Worm (Caenorhabditis elegans) whole organism, L1 larva: Measurements from ENCODE around the gene ncl-1.

Experiments
- C04F5.9 ChIP-seq: sonication (generic microtip); optimal IDR thresholded peaks from 2 replicates; lab custom pipeline; 2016; ENCODE audit warnings: missing genetic modification characterization, missing compliant biosample characterization
- C34B4.2 ChIP-seq: sonication (generic microtip); optimal IDR thresholded peaks from 2 replicates; lab custom pipeline; 2017; ENCODE audit warnings: mild to moderate bottlenecking, missing genetic modification characterization, missing compliant biosample characterization
- F16B12.6 ChIP-seq: fragments of 150-350 bp; optimal IDR thresholded peaks from 2 replicates; lab custom pipeline; 2014; ENCODE audit warnings: missing biosample characterization, missing genetic modification characterization
- ama-1 ChIP-seq: fragments of 150-350 bp; optimal IDR thresholded peaks from 2 replicates; lab custom pipeline; 2014
- blmp-1 ChIP-seq: fragments of 150-350 bp; optimal IDR thresholded peaks from 2 replicates; lab custom pipeline; 2014; ENCODE audit warnings: missing biosample characterization, missing genetic modification characterization
- ceh-63 ChIP-seq: fragments of 200-800 bp; sonication (Bioruptor generic); optimal IDR thresholded peaks from 2 replicates; lab custom pipeline; 2018; ENCODE audit warnings: mild to moderate bottlenecking, missing genetic modification characterization, missing compliant biosample characterization
- ceh-8 ChIP-seq: fragments of 200-800 bp; sonication (Bioruptor generic); optimal IDR thresholded peaks from 2 replicates; lab custom pipeline; 2018; ENCODE audit warnings: mild to moderate bottlenecking, missing genetic modification characterization, moderate library complexity, missing compliant biosample characterization
- ceh-88 ChIP-seq: fragments of 200-800 bp; sonication (Bioruptor generic); IDR thresholded peaks from 2 replicates; pipeline ENCODE4 v1.3.6; 2022; ENCODE audit warnings: missing genetic modification characterization, missing compliant biosample characterization
- dsc-1 ChIP-seq: sonication (generic microtip); optimal IDR thresholded peaks from 2 replicates; lab custom pipeline; 2016; ENCODE audit warnings: mild to moderate bottlenecking, missing genetic modification characterization, missing compliant biosample characterization
- efl-1 ChIP-seq, 4 experiments: fragments of 150-350 bp; optimal IDR thresholded peaks in 3 of 4; peaks in 1 of 4; 1 replicate in 1 of 4; 2 replicates in 3 of 4; lab custom pipeline; 2014; ENCODE audit warnings: missing biosample characterization in 2 of 4, missing genetic modification characterization in 2 of 4, missing genetic modification reagents in 2 of 4
- efl-3 ChIP-seq: fragments of 200-800 bp; sonication (Bioruptor generic); optimal IDR thresholded peaks from 2 replicates; lab custom pipeline; 2018; ENCODE audit warnings: mild to moderate bottlenecking, missing genetic modification characterization, missing compliant biosample characterization
- egl-13 ChIP-seq: sonication (generic microtip); optimal IDR thresholded peaks from 2 replicates; lab custom pipeline; 2016; ENCODE audit warnings: missing genotype, missing genetic modification reagents, missing genetic modification characterization, missing compliant biosample characterization
- egl-27 ChIP-seq, 2 experiments: fragments of 150-350 bp in 1 of 2; sonication (generic microtip); optimal IDR thresholded peaks; 3 replicates each; lab custom pipeline; 2017 to 2018; ENCODE audit warnings: missing biosample characterization in 2 of 2, missing genetic modification characterization in 2 of 2, missing genetic modification reagents in 2 of 2
- elt-3 ChIP-seq, 6 experiments: fragments of 150-350 bp in 1 of 6; sonication (generic microtip); optimal IDR thresholded peaks; 2 replicates each; lab custom pipeline; 2017 to 2018; ENCODE audit warnings: missing biosample characterization in 6 of 6, missing genetic modification characterization in 6 of 6, inconsistent platforms in 1 of 6
- fkh-10 ChIP-seq: sonication (generic microtip); optimal IDR thresholded peaks from 2 replicates; lab custom pipeline; 2017; ENCODE audit warnings: missing biosample characterization, missing genetic modification reagents, missing genetic modification characterization
- fkh-4 ChIP-seq: sonication (generic microtip); optimal IDR thresholded peaks from 2 replicates; lab custom pipeline; 2016; ENCODE audit warnings: missing compliant biosample characterization, missing genetic modification characterization, borderline replicate concordance
- fkh-8 ChIP-seq: sonication (generic microtip); optimal IDR thresholded peaks from 2 replicates; lab custom pipeline; 2016; ENCODE audit warnings: mild to moderate bottlenecking, missing genetic modification characterization, missing compliant biosample characterization
- fos-1 ChIP-seq: fragments of 150-350 bp; optimal IDR thresholded peaks from 2 replicates; lab custom pipeline; 2014; ENCODE audit warnings: missing biosample characterization, missing genetic modification characterization
- hlh-4 ChIP-seq: sonication (generic microtip); optimal IDR thresholded peaks from 2 replicates; lab custom pipeline; 2016; ENCODE audit warnings: mild to moderate bottlenecking, missing genetic modification characterization, missing compliant biosample characterization
- lin-13 ChIP-seq: fragments of 150-350 bp; optimal IDR thresholded peaks from 2 replicates; lab custom pipeline; 2014; ENCODE audit warnings: missing biosample characterization, missing genetic modification reagents, missing genetic modification characterization
- lin-14 ChIP-seq: fragments of 200-800 bp; sonication (Bioruptor generic); optimal IDR thresholded peaks from 2 replicates; lab custom pipeline; 2018; ENCODE audit warnings: mild to moderate bottlenecking, missing genetic modification characterization, moderate library complexity, missing compliant biosample characterization
- lin-35 ChIP-seq, 2 experiments: fragments of 150-350 bp; optimal IDR thresholded peaks; 2 replicates each; lab custom pipeline; 2014; ENCODE audit warnings: missing biosample characterization in 2 of 2, missing genetic modification characterization in 2 of 2, missing genetic modification reagents in 2 of 2
- lin-39 ChIP-seq: fragments of 150-350 bp; optimal IDR thresholded peaks from 2 replicates; lab custom pipeline; 2014; ENCODE audit warnings: missing biosample characterization, missing genetic modification reagents, missing genetic modification characterization
- lsy-2 ChIP-seq, 2 experiments: fragments of 150-350 bp; optimal IDR thresholded peaks; 2 replicates each; lab custom pipeline; 2014; ENCODE audit warnings: missing biosample characterization in 2 of 2, missing genetic modification characterization in 2 of 2
- mdl-1 ChIP-seq, 2 experiments: fragments of 150-350 bp; optimal IDR thresholded peaks; 2 replicates each; lab custom pipeline; 2014 to 2017; ENCODE audit warnings: missing biosample characterization in 2 of 2, missing genetic modification characterization in 2 of 2, inconsistent platforms in 1 of 2
- mef-2 ChIP-seq: fragments of 150-350 bp; optimal IDR thresholded peaks from 2 replicates; lab custom pipeline; 2014; ENCODE audit warnings: missing biosample characterization, missing genetic modification characterization
- mep-1 ChIP-seq: fragments of 150-350 bp; optimal IDR thresholded peaks from 2 replicates; lab custom pipeline; 2014; ENCODE audit warnings: missing biosample characterization, missing genetic modification characterization
- nhr-19 ChIP-seq: fragments of 200-800 bp; sonication (Bioruptor generic); conservative IDR thresholded peaks from 2 replicates; pipeline ENCODE4 v1.3.6; 2022; ENCODE audit warnings: missing genetic modification characterization, missing compliant biosample characterization
- nhr-20 ChIP-seq: sonication (generic microtip); optimal IDR thresholded peaks from 2 replicates; lab custom pipeline; 2016; ENCODE audit warnings: mild to moderate bottlenecking, missing genetic modification characterization, missing compliant biosample characterization
- nhr-47 ChIP-seq: sonication (generic microtip); optimal IDR thresholded peaks from 2 replicates; lab custom pipeline; 2016; ENCODE audit warnings: mild to moderate bottlenecking, missing genetic modification characterization, moderate library complexity, missing compliant biosample characterization
- nhr-71 ChIP-seq: sonication (generic microtip); optimal IDR thresholded peaks from 2 replicates; lab custom pipeline; 2016; ENCODE audit warnings: mild to moderate bottlenecking, missing genetic modification characterization, moderate library complexity, missing compliant biosample characterization
- nhr-76 ChIP-seq: sonication (generic microtip); optimal IDR thresholded peaks from 2 replicates; lab custom pipeline; 2017; ENCODE audit warnings: missing biosample characterization, missing genetic modification characterization
- nhr-85 ChIP-seq: sonication (generic microtip); peaks from one replicate; lab custom pipeline; 2016; ENCODE audit warnings: missing genetic modification characterization, inconsistent platforms, missing compliant biosample characterization
- pax-3 ChIP-seq: fragments of 200-800 bp; sonication (Bioruptor generic); optimal IDR thresholded peaks from 2 replicates; lab custom pipeline; 2018; ENCODE audit warnings: mild to moderate bottlenecking, missing genetic modification characterization, moderate library complexity, missing compliant biosample characterization
- pqm-1 ChIP-seq: sonication (generic microtip); optimal IDR thresholded peaks from 3 replicates; lab custom pipeline; 2017; ENCODE audit warnings: missing biosample characterization, missing genetic modification characterization
- rnt-1 ChIP-seq: sonication (generic microtip); optimal IDR thresholded peaks from 2 replicates; lab custom pipeline; 2016; ENCODE audit warnings: mild to moderate bottlenecking, missing genetic modification characterization, moderate library complexity, missing compliant biosample characterization
- skn-1 ChIP-seq: fragments of 150-350 bp; optimal IDR thresholded peaks from 2 replicates; lab custom pipeline; 2014; ENCODE audit warnings: missing biosample characterization, missing genetic modification characterization
- snu-23 ChIP-seq: sonication (generic microtip); optimal IDR thresholded peaks from 2 replicates; lab custom pipeline; 2016; ENCODE audit warnings: missing genetic modification characterization, missing compliant biosample characterization
- sox-4 ChIP-seq: sonication (generic microtip); optimal IDR thresholded peaks from 2 replicates; lab custom pipeline; 2016; ENCODE audit warnings: missing genetic modification characterization, missing compliant biosample characterization
- swsn-7 ChIP-seq: sonication (generic microtip); optimal IDR thresholded peaks from 2 replicates; lab custom pipeline; 2016; ENCODE audit warnings: missing genetic modification characterization, missing compliant biosample characterization
- tbx-2 ChIP-seq: sonication (generic microtip); optimal IDR thresholded peaks from 2 replicates; lab custom pipeline; 2016; ENCODE audit warnings: missing genetic modification characterization, missing compliant biosample characterization
- unc-30 ChIP-seq: sonication (generic microtip); optimal IDR thresholded peaks from 2 replicates; lab custom pipeline; 2017; ENCODE audit warnings: missing biosample characterization, missing genetic modification characterization
- zag-1 ChIP-seq: fragments of 150-350 bp; optimal IDR thresholded peaks from 2 replicates; lab custom pipeline; 2014; ENCODE audit warnings: missing biosample characterization, missing genetic modification characterization
- zip-4 ChIP-seq: fragments of 200-800 bp; sonication (Bioruptor generic); optimal IDR thresholded peaks from 2 replicates; lab custom pipeline; 2018; ENCODE audit warnings: mild to moderate bottlenecking, missing genetic modification characterization, moderate library complexity, missing compliant biosample characterization
- ztf-4 ChIP-seq: fragments of 150-350 bp; optimal IDR thresholded peaks from 2 replicates; lab custom pipeline; 2014; ENCODE audit warnings: missing biosample characterization, missing genetic modification characterization

ncl-1 gene

ce11 chrIII:7725483-7726250 lies 6.1 kb downstream of the ncl-1 start (continued):
- TF ChIP-seq C34B4.2 (tag; lab: Kevin White, UChicago) (no peak), fkh-8 (tag; lab: Kevin White, UChicago) (peak; percentile 42), ztf-4 (peak; percentile 18), F16B12.6 (tag; lab: Kevin White, UChicago) (no peak), pqm-1 (tag; lab: Kevin White, UChicago) (no peak), ceh-88 (GFP tag; lab: Robert Waterston, UW) (no peak), nhr-71 (tag; lab: Kevin White, UChicago) (peak; percentile 9), nhr-19 (GFP tag; lab: Robert Waterston, UW) (no peak), nhr-85 (tag; lab: Kevin White, UChicago) (no peak), lsy-2 (tag; optimal IDR thresholded peaks at IDR 0.05; lab: Kevin White, UChicago) (peak in 1 of 2 experiments; percentile 7), efl-1 (optimal IDR thresholded peaks at IDR 0.05; lab: Kevin White, UChicago) (no peak), efl-1 (GFP tag; optimal IDR thresholded peaks at IDR 0.05 in 1 of 2; lab: Kevin White, UChicago) (peak in 1 of 2 experiments; percentile 63), zag-1 (tag; lab: Kevin White, UChicago) (no peak), fos-1 (tag; lab: Kevin White, UChicago) (no peak), fkh-4 (tag; lab: Kevin White, UChicago) (no peak), mdl-1 (tag; optimal IDR thresholded peaks at IDR 0.05; lab: Kevin White, UChicago) (no peak), ceh-63 (GFP tag; lab: Kevin White, UChicago) (no peak), egl-13 (tag; lab: Kevin White, UChicago) (no peak), nhr-20 (no peak), lin-39 (tag; lab: Kevin White, UChicago) (no peak), ceh-8 (peak; percentile 17), C04F5.9 (tag; lab: Kevin White, UChicago) (no peak), efl-3 (GFP tag; lab: Kevin White, UChicago) (no peak), hlh-4 (no peak)

- TF ChIP-seq fkh-8 (tag; lab: Kevin White, UChicago): peak; percentile 68
- TF ChIP-seq nhr-71 (tag; lab: Kevin White, UChicago): peak; percentile 42
- TF ChIP-seq nhr-76 (tag; lab: Kevin White, UChicago): no peak
- TF ChIP-seq swsn-7 (tag; lab: Kevin White, UChicago): no peak
- peak; percentile 29 for TF ChIP-seq pax-3 (tag; lab: Kevin White, UChicago)
- peak; percentile 16 for TF ChIP-seq snu-23 (GFP tag; lab: Kevin White, UChicago)
- peak; percentile 62 for TF ChIP-seq dsc-1 (tag; lab: Kevin White, UChicago)
- TF ChIP-seq nhr-47 (tag; lab: Kevin White, UChicago): peak; percentile 41
Observed at ce11 chrIII:7726500-7726899, 7.0 kb downstream of the ncl-1 start.

ce11 chrIII:7728494-7728893 lies 9.0 kb downstream of the ncl-1 start:
- TF ChIP-seq nhr-47 (tag; lab: Kevin White, UChicago): peak; percentile 50
- peak; percentile 23 for TF ChIP-seq fos-1 (tag; lab: Kevin White, UChicago)
- peak; percentile 63 for TF ChIP-seq mep-1
- TF ChIP-seq fkh-10: no peak
- no peak for TF ChIP-seq hlh-4
- peak; percentile 23 to 55 for TF ChIP-seq efl-1 (optimal IDR thresholded peaks at IDR 0.05; lab: Kevin White, UChicago)
- peak in 1 of 2 experiments; percentile 83 for TF ChIP-seq efl-1 (GFP tag; optimal IDR thresholded peaks at IDR 0.05 in 1 of 2; lab: Kevin White, UChicago)
- TF ChIP-seq swsn-7 (tag; lab: Kevin White, UChicago): peak; percentile 5
- TF ChIP-seq snu-23 (GFP tag; lab: Kevin White, UChicago): peak; percentile 71
- peak; percentile 58 for TF ChIP-seq lin-13 (GFP tag; lab: Kevin White, UChicago)
- peak; percentile 18 to 25 for TF ChIP-seq lin-35 (GFP tag; optimal IDR thresholded peaks at IDR 0.05; lab: Kevin White, UChicago)
- peak; percentile 35 for TF ChIP-seq nhr-20
- no peak for TF ChIP-seq mef-2 (tag; lab: Kevin White, UChicago)
- TF ChIP-seq zip-4 (GFP tag; lab: Kevin White, UChicago): peak; percentile 2
- peak in 3 of 6 experiments; percentile 71 to 83 (median 78) for TF ChIP-seq elt-3 (tag; optimal IDR thresholded peaks at IDR 0.05; lab: Kevin White, UChicago)
- TF ChIP-seq lsy-2 (tag; optimal IDR thresholded peaks at IDR 0.05; lab: Kevin White, UChicago): peak; percentile 36 to 53
- peak; percentile 44 for TF ChIP-seq rnt-1
- peak; percentile 70 for TF ChIP-seq skn-1 (tag; lab: Kevin White, UChicago)
- TF ChIP-seq nhr-85 (tag; lab: Kevin White, UChicago): peak; percentile 90
- TF ChIP-seq blmp-1: peak; percentile 94
- no peak for TF ChIP-seq unc-30
- TF ChIP-seq egl-27 (tag; optimal IDR thresholded peaks at IDR 0.05; lab: Kevin White, UChicago): peak in 1 of 2 experiments; percentile 63
- peak in 1 of 2 experiments; percentile 5 for TF ChIP-seq mdl-1 (tag; optimal IDR thresholded peaks at IDR 0.05; lab: Kevin White, UChicago)
- peak; percentile 90 for TF ChIP-seq lin-14 (GFP tag; lab: Kevin White, UChicago)
- peak; percentile 10 for TF ChIP-seq tbx-2 (tag; lab: Kevin White, UChicago)
- TF ChIP-seq ama-1 (lab: Kevin White, UChicago): peak; percentile 24
- no peak for TF ChIP-seq sox-4
- peak; percentile 73 for TF ChIP-seq nhr-71 (tag; lab: Kevin White, UChicago)
